Fruit fly (Drosophila melanogaster) whole organism, adult: ENCODE measurements around the gene Vlet.

Experiments
- CG12768 ChIP-seq: fragments of 200-800 bp; sonication (Bioruptor generic); optimal IDR thresholded peaks from 2 replicates; lab custom pipeline; 2017; ENCODE audit warnings: missing biosample characterization, missing genetic modification characterization, mild to moderate bottlenecking, moderate library complexity, missing genetic modification reagents
- CG14711 ChIP-seq: fragments of 200-800 bp; sonication (Bioruptor generic); optimal IDR thresholded peaks from 2 replicates; lab custom pipeline; 2018; ENCODE audit warnings: missing biosample characterization, mild to moderate bottlenecking, missing genetic modification characterization, moderate library complexity
- CG1620 ChIP-seq: fragments of 200-800 bp; sonication (Bioruptor generic); optimal IDR thresholded peaks from 2 replicates; lab custom pipeline; 2016; ENCODE audit warnings: missing biosample characterization, missing genetic modification characterization
- CG33017 ChIP-seq: fragments of 200-800 bp; sonication (Bioruptor generic); optimal IDR thresholded peaks from 2 replicates; lab custom pipeline; 2018; ENCODE audit warnings: missing biosample characterization, mild to moderate bottlenecking, missing genetic modification characterization, moderate library complexity
- CG5204 ChIP-seq: fragments of 200-800 bp; sonication (Bioruptor generic); optimal IDR thresholded peaks from 2 replicates; lab custom pipeline; 2016; ENCODE audit warnings: missing biosample characterization, missing genetic modification characterization
- CG7101 ChIP-seq: fragments of 200-800 bp; sonication (Bioruptor generic); optimal IDR thresholded peaks from 2 replicates; lab custom pipeline; 2018; ENCODE audit warnings: missing biosample characterization, mild to moderate bottlenecking, missing genetic modification characterization, moderate library complexity
- Clk ChIP-seq: fragments of 200-800 bp; sonication (Bioruptor generic); optimal IDR thresholded peaks from 2 replicates; lab custom pipeline; 2017; ENCODE audit warnings: missing biosample characterization, missing genetic modification characterization
- Mnt ChIP-seq: fragments of 200-800 bp; sonication (Bioruptor generic); optimal IDR thresholded peaks from 2 replicates; lab custom pipeline; 2016; ENCODE audit warnings: missing biosample characterization, mild to moderate bottlenecking, missing genetic modification characterization
- cic ChIP-seq: fragments of 200-800 bp; sonication (Bioruptor generic); optimal IDR thresholded peaks from 2 replicates; lab custom pipeline; 2017; ENCODE audit warnings: missing biosample characterization, mild to moderate bottlenecking, missing genetic modification characterization, moderate library complexity
- kay ChIP-seq: fragments of 200-800 bp; sonication (Bioruptor generic); peaks from one replicate; lab custom pipeline; 2016; ENCODE audit warnings: missing biosample characterization, missing genetic modification characterization, borderline replicate concordance
- pad ChIP-seq: fragments of 200-800 bp; sonication (Bioruptor generic); optimal IDR thresholded peaks from 3 replicates; lab custom pipeline; 2017; ENCODE audit warnings: missing biosample characterization, missing genetic modification characterization, mild to moderate bottlenecking, moderate library complexity, missing genetic modification reagents
- toe ChIP-seq: fragments of 200-800 bp; sonication (Bioruptor generic); optimal IDR thresholded peaks from 2 replicates; lab custom pipeline; 2016; ENCODE audit warnings: missing biosample characterization, missing genetic modification characterization

- TF ChIP-seq CG7101 (tag; lab: Kevin White, UChicago) (no peak), Clk (GFP tag; lab: Kevin White, UChicago) (no peak), kay (GFP tag; lab: Kevin White, UChicago) (no peak), cic (GFP tag; lab: Kevin White, UChicago) (no peak), toe (GFP tag; lab: Kevin White, UChicago) (no peak), CG1620 (no peak), CG5204 (GFP tag; lab: Kevin White, UChicago) (no peak), CG12768 (no peak), CG33017 (tag; lab: Kevin White, UChicago) (no peak), CG14711 (no peak), pad (GFP tag; lab: Kevin White, UChicago) (no peak), Mnt (no peak)
These were observed 45.6 kb upstream of the Vlet start, which contains the start of gene CG15221 for dm6 chrX:11723946-11724345.
